Worm (Caenorhabditis elegans): ENCODE measurements around the gene F49A5.10.

Gene F49A5.10

ce11 chrV:16834989-16835388, 40.1 kb upstream of the F49A5.10 start, which contains the start of gene tni-3:
TSS of gene tni-3 (minus strand) at chrV:16835128.
- TF ChIP-seq sea-1 (GFP tag; conservative IDR thresholded peaks at IDR 0.05) (no peak), hmbx-1 (tag; optimal IDR thresholded peaks at IDR 0.05) (no peak), flt-1 (GFP tag; IDR thresholded peaks at IDR 0.05) (no peak), ceh-36 (tag; optimal IDR thresholded peaks at IDR 0.05) (no peak), ets-7 (tag; optimal IDR thresholded peaks at IDR 0.05) (no peak), tbx-37 (GFP tag; conservative IDR thresholded peaks at IDR 0.05) (no peak), pes-1 (GFP tag; IDR thresholded peaks at IDR 0.05) (no peak), aly-1 (tag; optimal IDR thresholded peaks at IDR 0.05) (no peak)

- no peak for TF ChIP-seq hnd-1 (tag; optimal IDR thresholded peaks at IDR 0.05)
Measured at ce11 chrV:16836100-16836499, 39.0 kb upstream of the F49A5.10 start.

DNA sequence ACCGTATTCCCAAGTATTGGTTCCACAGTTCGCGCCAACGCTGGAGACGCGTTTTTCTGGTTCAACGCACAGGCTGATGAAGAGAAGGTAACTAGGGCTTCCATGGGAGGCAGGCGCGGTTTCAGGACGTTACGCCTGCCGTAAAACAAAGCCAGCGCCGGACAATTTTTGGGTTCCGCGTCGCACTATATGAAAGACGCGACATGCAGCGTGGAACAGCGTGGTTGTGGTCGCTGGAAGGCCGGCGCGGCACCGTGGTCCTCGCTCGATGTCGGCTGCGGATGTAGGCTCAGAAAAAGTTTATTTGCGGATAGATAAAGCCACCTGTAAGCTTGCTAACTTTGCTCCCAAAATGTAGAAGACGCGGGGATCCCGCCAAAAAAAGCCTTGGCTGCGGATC, 36.6 kb upstream of the F49A5.10 start:
- TF ChIP-seq aly-1 (tag; optimal IDR thresholded peaks at IDR 0.05) (no peak), ama-1 (optimal IDR thresholded peaks at IDR 0.05) (no peak), tra-4 (tag; optimal IDR thresholded peaks at IDR 0.05) (no peak)

ce11 chrV:16840283-16840682, 34.8 kb upstream of the F49A5.10 start:
- TF ChIP-seq hmbx-1 (tag; optimal IDR thresholded peaks at IDR 0.05) = no peak
- no peak for TF ChIP-seq hnd-1 (tag; optimal IDR thresholded peaks at IDR 0.05)
- no peak for TF ChIP-seq ama-1 (optimal IDR thresholded peaks at IDR 0.05)
- TF ChIP-seq aly-1 (tag; optimal IDR thresholded peaks at IDR 0.05) = no peak
- TF ChIP-seq tra-4 (tag; optimal IDR thresholded peaks at IDR 0.05) = no peak
- no peak for TF ChIP-seq ceh-36 (tag; optimal IDR thresholded peaks at IDR 0.05)
- no peak for TF ChIP-seq hmg-4 (GFP tag; optimal IDR thresholded peaks at IDR 0.05)
- TF ChIP-seq flt-1 (GFP tag; IDR thresholded peaks at IDR 0.05) = no peak
- TF ChIP-seq B0310.2 (tag; optimal IDR thresholded peaks at IDR 0.05) = no peak
- no peak for TF ChIP-seq pes-1 (GFP tag; IDR thresholded peaks at IDR 0.05)
- no peak for TF ChIP-seq ets-7 (tag; optimal IDR thresholded peaks at IDR 0.05)
- no peak for TF ChIP-seq ceh-13 (GFP tag; optimal IDR thresholded peaks at IDR 0.05)
- TF ChIP-seq tbx-37 (GFP tag; conservative IDR thresholded peaks at IDR 0.05) = no peak
- TF ChIP-seq sea-1 (GFP tag; conservative IDR thresholded peaks at IDR 0.05) = no peak
- no peak for TF ChIP-seq scrt-1 (GFP tag; IDR thresholded peaks at IDR 0.05)
- no peak for TF ChIP-seq tbx-11 (GFP tag; IDR thresholded peaks at IDR 0.05)
- TF ChIP-seq F13C5.2 (tag; optimal IDR thresholded peaks at IDR 0.05) = no peak

ce11 chrV:16840961-16841360, 34.1 kb upstream of the F49A5.10 start, which contains the start of gene clec-40:
TSS of gene clec-40 (minus strand) at chrV:16841061.
- no peak for TF ChIP-seq scrt-1 (GFP tag; IDR thresholded peaks at IDR 0.05)
- no peak for TF ChIP-seq hmg-4 (GFP tag; optimal IDR thresholded peaks at IDR 0.05)
- no peak for TF ChIP-seq sea-1 (GFP tag; conservative IDR thresholded peaks at IDR 0.05)
- TF ChIP-seq aly-1 (tag; optimal IDR thresholded peaks at IDR 0.05) = no peak
- no peak for TF ChIP-seq hnd-1 (tag; optimal IDR thresholded peaks at IDR 0.05)
- no peak for TF ChIP-seq B0310.2 (tag; optimal IDR thresholded peaks at IDR 0.05)
- TF ChIP-seq hmbx-1 (tag; optimal IDR thresholded peaks at IDR 0.05) = no peak
- no peak for TF ChIP-seq F13C5.2 (tag; optimal IDR thresholded peaks at IDR 0.05)
- no peak for TF ChIP-seq ceh-36 (tag; optimal IDR thresholded peaks at IDR 0.05)

- TF ChIP-seq B0310.2 (tag; optimal IDR thresholded peaks at IDR 0.05) (no peak), ceh-13 (GFP tag; optimal IDR thresholded peaks at IDR 0.05) (no peak), tra-4 (tag; optimal IDR thresholded peaks at IDR 0.05) (no peak), pes-1 (GFP tag; IDR thresholded peaks at IDR 0.05) (no peak), hmg-4 (GFP tag; optimal IDR thresholded peaks at IDR 0.05) (no peak), scrt-1 (GFP tag; IDR thresholded peaks at IDR 0.05) (no peak), tbx-11 (GFP tag; IDR thresholded peaks at IDR 0.05) (no peak), ets-7 (tag; optimal IDR thresholded peaks at IDR 0.05) (no peak), hnd-1 (tag; optimal IDR thresholded peaks at IDR 0.05) (no peak), sea-1 (GFP tag; conservative IDR thresholded peaks at IDR 0.05) (no peak), ceh-36 (tag; optimal IDR thresholded peaks at IDR 0.05) (no peak), F13C5.2 (tag; optimal IDR thresholded peaks at IDR 0.05) (no peak)
Measured at ce11 chrV:16842941-16843340, 32.1 kb upstream of the F49A5.10 start, which contains the start of gene clec-25. TSS of gene clec-25 (plus strand) at chrV:16843241.

ce11 chrV:16848498-16848897, 26.6 kb upstream of the F49A5.10 start, which contains the start of the genes clec-36 and clec-26:
TSS of gene clec-36 (minus strand) at chrV:16848598.
TSS of gene clec-26 (plus strand) at chrV:16848611.
- TF ChIP-seq scrt-1 (GFP tag; IDR thresholded peaks at IDR 0.05) (no peak), hmbx-1 (tag; optimal IDR thresholded peaks at IDR 0.05) (no peak), tra-4 (tag; optimal IDR thresholded peaks at IDR 0.05) (no peak), tbx-11 (GFP tag; IDR thresholded peaks at IDR 0.05) (no peak), sea-1 (GFP tag; conservative IDR thresholded peaks at IDR 0.05) (no peak), flt-1 (GFP tag; IDR thresholded peaks at IDR 0.05) (no peak), ceh-36 (tag; optimal IDR thresholded peaks at IDR 0.05) (no peak), aly-1 (tag; optimal IDR thresholded peaks at IDR 0.05) (no peak), ama-1 (optimal IDR thresholded peaks at IDR 0.05) (no peak), ceh-13 (GFP tag; optimal IDR thresholded peaks at IDR 0.05) (no peak), hmg-4 (GFP tag; optimal IDR thresholded peaks at IDR 0.05) (no peak), F13C5.2 (tag; optimal IDR thresholded peaks at IDR 0.05) (no peak), ets-7 (tag; optimal IDR thresholded peaks at IDR 0.05) (no peak), hnd-1 (tag; optimal IDR thresholded peaks at IDR 0.05) (no peak), pes-1 (GFP tag; IDR thresholded peaks at IDR 0.05) (no peak), tbx-37 (GFP tag; conservative IDR thresholded peaks at IDR 0.05) (no peak)

DNA sequence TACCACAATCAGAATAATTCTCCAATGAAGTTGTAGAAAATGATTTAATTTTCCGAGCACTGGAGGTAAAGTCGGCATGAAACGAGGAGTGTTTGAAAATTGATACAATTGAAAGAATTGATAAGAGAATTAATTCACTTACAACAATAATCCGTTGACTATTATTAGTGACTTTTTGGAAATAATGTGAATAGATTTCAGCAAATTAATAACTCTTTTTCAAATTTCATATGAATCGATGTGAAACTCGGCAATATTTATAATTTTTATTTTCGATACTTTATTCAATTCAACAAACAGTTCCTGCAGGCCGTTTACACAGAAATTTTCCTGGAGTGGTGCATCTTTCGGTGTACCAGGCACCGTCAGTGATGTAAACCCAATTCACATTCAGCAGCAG, 23.1 kb upstream of the F49A5.10 start, which contains the start of gene clec-37:
TSS of gene clec-37 (minus strand) at position 101 of the 400 bp plus-strand sequence.
- TF ChIP-seq pes-1 (GFP tag; IDR thresholded peaks at IDR 0.05) (no peak), ceh-36 (tag; optimal IDR thresholded peaks at IDR 0.05) (no peak), sea-1 (GFP tag; conservative IDR thresholded peaks at IDR 0.05) (no peak), tbx-11 (GFP tag; IDR thresholded peaks at IDR 0.05) (no peak), F13C5.2 (tag; optimal IDR thresholded peaks at IDR 0.05) (no peak), B0310.2 (tag; optimal IDR thresholded peaks at IDR 0.05) (no peak), ama-1 (optimal IDR thresholded peaks at IDR 0.05) (no peak), scrt-1 (GFP tag; IDR thresholded peaks at IDR 0.05) (no peak), ets-7 (tag; optimal IDR thresholded peaks at IDR 0.05) (no peak), ceh-13 (GFP tag; optimal IDR thresholded peaks at IDR 0.05) (no peak), hnd-1 (tag; optimal IDR thresholded peaks at IDR 0.05) (no peak)

All from whole organism, early embryonic.